Worm (Caenorhabditis elegans): ENCODE data around the gene dlc-5.

- TF ChIP-seq sox-4 (tag; optimal IDR thresholded peaks at IDR 0.05) = peak; percentile 20
- TF ChIP-seq mec-3 (tag; optimal IDR thresholded peaks at IDR 0.05; ENCODE audit: borderline replicate concordance) = no peak
- no peak for TF ChIP-seq pha-4 (tag; optimal IDR thresholded peaks at IDR 0.05)
- TF ChIP-seq nhr-11 (tag; optimal IDR thresholded peaks at IDR 0.05) = no peak
- no peak for TF ChIP-seq zip-5 (tag; optimal IDR thresholded peaks at IDR 0.05)
- peak; percentile 41 for TF ChIP-seq elt-2 (tag; optimal IDR thresholded peaks at IDR 0.05)
- no peak for TF ChIP-seq fax-1 (tag; optimal IDR thresholded peaks at IDR 0.05)
- no peak for TF ChIP-seq ets-4 (tag; optimal IDR thresholded peaks at IDR 0.05)
- TF ChIP-seq K02D7.2 (tag; optimal IDR thresholded peaks at IDR 0.05) = no peak
- TF ChIP-seq tbx-2 (tag; optimal IDR thresholded peaks at IDR 0.05) = no peak
- TF ChIP-seq ttx-3 (tag; optimal IDR thresholded peaks at IDR 0.05) = no peak
- TF ChIP-seq fkh-10 (GFP tag; optimal IDR thresholded peaks at IDR 0.05) = no peak
- TF ChIP-seq ama-1 (optimal IDR thresholded peaks at IDR 0.05) = no peak
Measured at ce11 chrIV:6480978-6481377, 43.0 kb downstream of the dlc-5 start.

All from whole organism, late embryonic.